Worm (Caenorhabditis elegans): ENCODE results near the gene clk-1.

DNA sequence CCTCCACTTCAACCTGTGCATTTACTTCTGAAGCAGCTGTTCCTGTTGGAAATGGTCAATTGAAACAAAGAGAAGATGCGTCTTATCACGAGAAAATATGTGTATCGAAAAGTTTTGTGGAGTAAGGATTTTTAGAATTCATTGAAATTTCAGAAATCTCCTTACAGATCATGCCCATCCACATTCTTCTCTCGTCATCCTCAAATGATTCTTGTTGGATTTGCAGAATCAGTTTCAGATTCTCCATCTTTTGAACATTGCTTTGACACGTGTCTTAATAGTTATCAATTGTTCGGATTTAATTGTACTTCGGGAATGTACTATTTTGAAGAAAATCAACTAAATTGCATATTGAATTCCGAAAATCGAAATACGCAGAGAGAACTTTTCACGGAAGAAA lies 26.4 kb downstream of the clk-1 start:
- TF ChIP-seq F13H6.1 (tag; optimal IDR thresholded peaks at IDR 0.05) (no peak), ceh-18 (tag; optimal IDR thresholded peaks at IDR 0.05) (no peak), ama-1 (optimal IDR thresholded peaks at IDR 0.05) (no peak), nfya-1 (tag; optimal IDR thresholded peaks at IDR 0.05) (no peak)
